Fruit fly (Drosophila melanogaster): ENCODE measurements around the gene GCS1.

The GCS1 gene

dm6 chrX:11355708-11356174, 7.9 kb upstream of the GCS1 start, which contains the start of gene dsh (continued):
- TF ChIP-seq fd102C (GFP tag; optimal IDR thresholded peaks at IDR 0.05), result no peak
- TF ChIP-seq CG1832 (GFP tag; optimal IDR thresholded peaks at IDR 0.05), result peak; percentile 73
- TF ChIP-seq Fer3 (tag; optimal IDR thresholded peaks at IDR 0.05), result no peak
- no peak for TF ChIP-seq slbo (GFP tag; IDR thresholded peaks at IDR 0.05)
- no peak for TF ChIP-seq CG33213 (GFP tag; optimal IDR thresholded peaks at IDR 0.05)
- no peak for TF ChIP-seq CG1792 (GFP tag; optimal IDR thresholded peaks at IDR 0.05)
- TF ChIP-seq Ets65A (GFP tag), result no peak
- no peak for TF ChIP-seq dati (GFP tag; IDR thresholded peaks at IDR 0.05)
- TF ChIP-seq HLH54F (GFP tag; optimal IDR thresholded peaks at IDR 0.05), result no peak
- TF ChIP-seq hkb (optimal IDR thresholded peaks at IDR 0.05), result no peak
- TF ChIP-seq hkb (GFP tag; IDR thresholded peaks at IDR 0.05), result no peak
- TF ChIP-seq CG32532 (GFP tag; IDR thresholded peaks at IDR 0.05), result peak; percentile 37; the same call in 1 of the 2 replicates
- no peak for TF ChIP-seq CG3065 (GFP tag; optimal IDR thresholded peaks at IDR 0.05)
- no peak for TF ChIP-seq jumu (GFP tag; optimal IDR thresholded peaks at IDR 0.05)
- no peak for TF ChIP-seq jing (GFP tag; optimal IDR thresholded peaks at IDR 0.05)
- peak; percentile 57 for TF ChIP-seq Sry-δ (GFP tag; optimal IDR thresholded peaks at IDR 0.05)
- no peak for TF ChIP-seq zf30C (GFP tag; optimal IDR thresholded peaks at IDR 0.05)
- TF ChIP-seq sens-2 (GFP tag; IDR thresholded peaks at IDR 0.05), result no peak
- no peak for TF ChIP-seq pum (GFP tag; optimal IDR thresholded peaks at IDR 0.05)
- no peak for TF ChIP-seq ftz-f1 (GFP tag; optimal IDR thresholded peaks at IDR 0.05)
- no peak for TF ChIP-seq CG43689 (GFP tag; IDR thresholded peaks at IDR 0.05)
- no peak for TF ChIP-seq CG11695 (GFP tag; IDR thresholded peaks at IDR 0.05)
- no peak for TF ChIP-seq CG10654 (GFP tag; optimal IDR thresholded peaks at IDR 0.05)
- peak; percentile 3 for TF ChIP-seq nerfin-1 (tag; optimal IDR thresholded peaks at IDR 0.05)
- TF ChIP-seq CG17912 (GFP tag; optimal IDR thresholded peaks at IDR 0.05), result no peak
- no peak for TF ChIP-seq fd64A (GFP tag; optimal IDR thresholded peaks at IDR 0.05)
- TF ChIP-seq pita (GFP tag; optimal IDR thresholded peaks at IDR 0.05), result no peak
- no peak for TF ChIP-seq CG4707 (GFP tag; optimal IDR thresholded peaks at IDR 0.05)
- TF ChIP-seq sima (GFP tag; optimal IDR thresholded peaks at IDR 0.05), result no peak
- TF ChIP-seq CG14860 (GFP tag; IDR thresholded peaks at IDR 0.05; ENCODE audit: partially characterized antibody), result no peak
- TF ChIP-seq Ssrp (tag; optimal IDR thresholded peaks at IDR 0.05), result no peak
- TF ChIP-seq Rfx (GFP tag; IDR thresholded peaks at IDR 0.05), result no peak
- TF ChIP-seq unc-4 (GFP tag; IDR thresholded peaks at IDR 0.05; ENCODE audit: partially characterized antibody), result peak; percentile 60
- TF ChIP-seq row (GFP tag; IDR thresholded peaks at IDR 0.05), result peak; percentile 60
- no peak for TF ChIP-seq lab (GFP tag; optimal IDR thresholded peaks at IDR 0.05)
- no peak for TF ChIP-seq Trl (optimal IDR thresholded peaks at IDR 0.05)
- TF ChIP-seq Trl (GFP tag; optimal IDR thresholded peaks at IDR 0.05), result no peak
- TF ChIP-seq CG10462 (GFP tag; optimal IDR thresholded peaks at IDR 0.05), result no peak
- no peak for TF ChIP-seq CG8924 (tag; optimal IDR thresholded peaks at IDR 0.05)
- no peak for TF ChIP-seq CG8359 (GFP tag; optimal IDR thresholded peaks at IDR 0.05; ENCODE audit: borderline replicate concordance)
- TF ChIP-seq CG5245 (GFP tag; optimal IDR thresholded peaks at IDR 0.05), result no peak
- peak; percentile 11 for TF ChIP-seq CG2712 (tag; optimal IDR thresholded peaks at IDR 0.05)
- TF ChIP-seq tll (GFP tag; optimal IDR thresholded peaks at IDR 0.05), result no peak
- TF ChIP-seq CoRest (tag; optimal IDR thresholded peaks at IDR 0.05), result no peak
- peak; percentile 53 for TF ChIP-seq CG10267 (tag; optimal IDR thresholded peaks at IDR 0.05)
- peak; percentile 55 for TF ChIP-seq knrl (GFP tag; IDR thresholded peaks at IDR 0.05; ENCODE audit: partially characterized antibody)
- peak; percentile 29 for TF ChIP-seq CG2120 (GFP tag; optimal IDR thresholded peaks at IDR 0.05)
- no peak for TF ChIP-seq pfk (GFP tag; optimal IDR thresholded peaks at IDR 0.05)
- TF ChIP-seq ap (GFP tag; IDR thresholded peaks at IDR 0.05), result no peak
- TF ChIP-seq repo (GFP tag; optimal IDR thresholded peaks at IDR 0.05), result no peak
- no peak for TF ChIP-seq gcm (GFP tag; optimal IDR thresholded peaks at IDR 0.05)
- no peak for TF ChIP-seq chinmo (GFP tag; IDR thresholded peaks at IDR 0.05; ENCODE audit: partially characterized antibody)
